Fruit fly (Drosophila melanogaster) whole organism, embryonic: ENCODE measurements around the gene CG3764.

ENCODE experiments used
- Antp ChIP-seq: fragments of 200-800 bp; sonication (Bioruptor generic); optimal IDR thresholded peaks from 3 replicates; lab custom pipeline; 2016; ENCODE audit warnings: missing biosample characterization, missing genetic modification characterization
- Asciz ChIP-seq: fragments of 200-800 bp; sonication (Bioruptor generic); optimal IDR thresholded peaks from 2 replicates; lab custom pipeline; 2017; ENCODE audit warnings: missing biosample characterization, mild to moderate bottlenecking, missing genetic modification characterization, missing genetic modification reagents
- C15 ChIP-seq: fragments of 200-800 bp; sonication (Bioruptor generic); IDR thresholded peaks from 3 replicates; pipeline ENCODE4 v1.3.6; 2022; ENCODE audit warnings: missing biosample characterization, missing genetic modification characterization
- CG10543 ChIP-seq: fragments of 200-800 bp; sonication (Bioruptor generic); optimal IDR thresholded peaks from 3 replicates; lab custom pipeline; 2017; ENCODE audit warnings: missing biosample characterization, mild to moderate bottlenecking, missing genetic modification characterization, moderate library complexity
- CG11560 ChIP-seq: fragments of 200-800 bp; sonication (Bioruptor generic); IDR thresholded peaks from 3 replicates; pipeline ENCODE4 v1.3.6; 2022; ENCODE audit warnings: missing biosample characterization, missing genetic modification characterization
- CG12155 ChIP-seq: fragments of 200-800 bp; sonication (Bioruptor generic); optimal IDR thresholded peaks from 3 replicates; lab custom pipeline; 2016; ENCODE audit warnings: missing biosample characterization, missing genetic modification characterization
- CG13123 ChIP-seq: fragments of 200-800 bp; sonication (Bioruptor generic); optimal IDR thresholded peaks from 2 replicates; lab custom pipeline; 2016; ENCODE audit warnings: missing biosample characterization, missing genetic modification characterization
- CG1602 ChIP-seq: fragments of 200-800 bp; sonication (Bioruptor generic); optimal IDR thresholded peaks from 3 replicates; lab custom pipeline; 2016; ENCODE audit warnings: missing biosample characterization, missing genetic modification characterization
- CG1647 ChIP-seq: fragments of 200-800 bp; sonication (Bioruptor generic); optimal IDR thresholded peaks from 3 replicates; lab custom pipeline; 2016; ENCODE audit warnings: missing biosample characterization, missing genetic modification characterization
- CG17186 ChIP-seq: fragments of 200-800 bp; sonication (Bioruptor generic); optimal IDR thresholded peaks from 3 replicates; lab custom pipeline; 2017; ENCODE audit warnings: missing biosample characterization, missing genetic modification reagents, missing genetic modification characterization
- CG18599 ChIP-seq: fragments of 200-800 bp; sonication (Bioruptor generic); optimal IDR thresholded peaks from 3 replicates; lab custom pipeline; 2017; ENCODE audit warnings: missing biosample characterization, missing genetic modification characterization, mild to moderate bottlenecking, moderate library complexity, missing genetic modification reagents
- CG30020 ChIP-seq: fragments of 200-800 bp; optimal IDR thresholded peaks from 2 replicates; lab custom pipeline; 2019; ENCODE audit warnings: missing biosample characterization, mild to moderate bottlenecking, missing genetic modification characterization, moderate library complexity
- CG31388 ChIP-seq: fragments of 200-800 bp; sonication (Bioruptor generic); optimal IDR thresholded peaks from 2 replicates; lab custom pipeline; 2016; ENCODE audit warnings: missing biosample characterization, missing genetic modification characterization
- CG42726 ChIP-seq: fragments of 200-800 bp; sonication (Bioruptor generic); IDR thresholded peaks from 2 replicates; pipeline ENCODE4 v1.3.6; 2022; ENCODE audit warnings: missing biosample characterization, missing genetic modification characterization; ENCODE audit not compliant: partially characterized antibody
- CG4282 ChIP-seq: fragments of 200-800 bp; sonication (Bioruptor generic); optimal IDR thresholded peaks from 2 replicates; lab custom pipeline; 2016; ENCODE audit warnings: missing biosample characterization, missing genetic modification characterization
- CG4820 ChIP-seq: fragments of 200-800 bp; sonication (Bioruptor generic); optimal IDR thresholded peaks from 3 replicates; lab custom pipeline; 2016; ENCODE audit warnings: missing biosample characterization, missing genetic modification characterization
- CG5180 ChIP-seq: fragments of 200-800 bp; sonication (Bioruptor generic); optimal IDR thresholded peaks from 3 replicates; lab custom pipeline; 2017; ENCODE audit warnings: missing biosample characterization, missing genetic modification characterization, mild to moderate bottlenecking, moderate library complexity, missing genetic modification reagents
- CG5953 ChIP-seq: fragments of 200-800 bp; sonication (Bioruptor generic); IDR thresholded peaks from 2 replicates; pipeline ENCODE4 v1.3.6; 2022; ENCODE audit warnings: missing biosample characterization, missing genetic modification characterization
- CG7271 ChIP-seq: fragments of 200-800 bp; sonication (Bioruptor generic); optimal IDR thresholded peaks from 2 replicates; lab custom pipeline; 2018; ENCODE audit warnings: missing biosample characterization, mild to moderate bottlenecking, missing genetic modification characterization, moderate library complexity
- CG9817 ChIP-seq: fragments of 200-800 bp; sonication (Bioruptor generic); optimal IDR thresholded peaks from 2 replicates; lab custom pipeline; 2018; ENCODE audit warnings: missing biosample characterization, mild to moderate bottlenecking, missing genetic modification characterization, moderate library complexity
- CTCF ChIP-seq: fragments of 200-800 bp; sonication (Bioruptor generic); optimal IDR thresholded peaks from 2 replicates; lab custom pipeline; 2017; ENCODE audit warnings: missing biosample characterization, mild to moderate bottlenecking, missing genetic modification characterization, moderate library complexity
- CoRest ChIP-seq: fragments of 200-800 bp; sonication (Bioruptor generic); optimal IDR thresholded peaks from 3 replicates; lab custom pipeline; 2018; ENCODE audit warnings: missing biosample characterization, mild to moderate bottlenecking, missing genetic modification characterization, moderate library complexity
- Deaf1 ChIP-seq: fragments of 200-800 bp; optimal IDR thresholded peaks from 3 replicates; lab custom pipeline; 2019; ENCODE audit warnings: missing biosample characterization, mild to moderate bottlenecking, missing genetic modification characterization, moderate library complexity
- Dfd ChIP-seq, 2 experiments: fragments of >200 bp; optimal IDR thresholded peaks; 2 replicates each; lab custom pipeline; 2017; ENCODE audit warnings: missing biosample characterization in 2 of 2, missing genetic modification characterization in 2 of 2
- H2.0 ChIP-seq: fragments of 200-800 bp; sonication (Bioruptor generic); IDR thresholded peaks from 2 replicates; pipeline ENCODE4 v1.3.6; 2022; ENCODE audit warnings: missing biosample characterization, missing genetic modification characterization
- HLH4C ChIP-seq: fragments of 200-800 bp; sonication (Bioruptor generic); IDR thresholded peaks from 3 replicates; pipeline ENCODE4 v1.3.6; 2022; ENCODE audit warnings: missing biosample characterization, missing genetic modification characterization; ENCODE audit not compliant: partially characterized antibody
- HLHmδ ChIP-seq: fragments of 200-800 bp; sonication (Bioruptor generic); optimal IDR thresholded peaks from 2 replicates; lab custom pipeline; 2018; ENCODE audit warnings: missing biosample characterization, mild to moderate bottlenecking, missing genetic modification characterization, moderate library complexity
- Hand ChIP-seq: fragments of 200-800 bp; sonication (Bioruptor generic); optimal IDR thresholded peaks from 2 replicates; lab custom pipeline; 2017; ENCODE audit warnings: mild to moderate bottlenecking, missing biosample characterization, missing genetic modification reagents, missing genetic modification characterization
- Hmr ChIP-seq: fragments of 200-800 bp; sonication (Bioruptor generic); optimal IDR thresholded peaks from 3 replicates; lab custom pipeline; 2017; ENCODE audit warnings: mild to moderate bottlenecking, missing biosample characterization, missing genetic modification reagents, missing genetic modification characterization
- Hr39 ChIP-seq: fragments of >200 bp; optimal IDR thresholded peaks from 2 replicates; lab custom pipeline; 2017
- Nf-YA ChIP-seq: fragments of 200-800 bp; sonication (Bioruptor generic); IDR thresholded peaks from 2 replicates; pipeline ENCODE4 v1.3.6; 2022; ENCODE audit warnings: missing biosample characterization, missing genetic modification characterization
- Oaz ChIP-seq: fragments of 200-800 bp; sonication (Bioruptor generic); IDR thresholded peaks from 2 replicates; pipeline ENCODE4 v1.3.6; 2022; ENCODE audit warnings: missing biosample characterization, missing genetic modification characterization
- Opbp ChIP-seq: fragments of 200-800 bp; sonication (Bioruptor generic); IDR thresholded peaks from 3 replicates; pipeline ENCODE4 v1.3.6; 2022; ENCODE audit warnings: missing biosample characterization, missing genetic modification characterization; ENCODE audit not compliant: partially characterized antibody
- Sin3A ChIP-seq: fragments of >200 bp; optimal IDR thresholded peaks from 2 replicates; lab custom pipeline; 2018
- Xbp1 ChIP-seq: fragments of 200-800 bp; sonication (Bioruptor generic); optimal IDR thresholded peaks from 3 replicates; lab custom pipeline; 2016; ENCODE audit warnings: missing biosample characterization, mild to moderate bottlenecking, missing genetic modification characterization
- Xrp1 ChIP-seq: fragments of 200-800 bp; sonication (Bioruptor generic); IDR thresholded peaks from 2 replicates; pipeline ENCODE4 v1.3.6; 2022; ENCODE audit warnings: missing biosample characterization, missing genetic modification characterization
- ac ChIP-seq: fragments of 200-800 bp; sonication (Bioruptor generic); optimal IDR thresholded peaks from 3 replicates; lab custom pipeline; 2017; ENCODE audit warnings: missing biosample characterization, mild to moderate bottlenecking, missing genetic modification characterization
- br ChIP-seq: fragments of >200 bp; optimal IDR thresholded peaks from 2 replicates; lab custom pipeline; 2017
- bsh ChIP-seq, 2 experiments: fragments of 200-800 bp; sonication (Bioruptor generic); optimal IDR thresholded peaks; 2 replicates each; lab custom pipeline; 2017 to 2018; ENCODE audit warnings: mild to moderate bottlenecking in 2 of 2, missing biosample characterization in 2 of 2, missing genetic modification characterization in 2 of 2, moderate library complexity in 1 of 2
- caup ChIP-seq: fragments of 200-800 bp; sonication (Bioruptor generic); optimal IDR thresholded peaks from 3 replicates; lab custom pipeline; 2017; ENCODE audit warnings: missing biosample characterization, mild to moderate bottlenecking, missing genetic modification characterization, moderate library complexity; ENCODE audit not compliant: severe bottlenecking
- corto ChIP-seq: fragments of 200-800 bp; sonication (Bioruptor generic); optimal IDR thresholded peaks from 2 replicates; lab custom pipeline; 2016; ENCODE audit warnings: missing biosample characterization, mild to moderate bottlenecking, missing genetic modification characterization, moderate library complexity
- exex ChIP-seq: fragments of 200-800 bp; sonication (Bioruptor generic); optimal IDR thresholded peaks from 4 replicates; lab custom pipeline; 2018; ENCODE audit warnings: missing biosample characterization, mild to moderate bottlenecking, missing genetic modification characterization, moderate library complexity
- fd3F ChIP-seq: fragments of 200-800 bp; sonication (Bioruptor generic); optimal IDR thresholded peaks from 2 replicates; lab custom pipeline; 2018; ENCODE audit warnings: missing biosample characterization, mild to moderate bottlenecking, missing genetic modification characterization, moderate library complexity
- ftz-f1 ChIP-seq: fragments of 200-800 bp; sonication (Bioruptor generic); optimal IDR thresholded peaks from 2 replicates; lab custom pipeline; 2016; ENCODE audit warnings: missing biosample characterization, missing genetic modification characterization
- gce ChIP-seq: fragments of 200-800 bp; sonication (Bioruptor generic); IDR thresholded peaks from 3 replicates; pipeline ENCODE4 v1.3.6; 2022; ENCODE audit warnings: missing biosample characterization, missing genetic modification characterization
- ham ChIP-seq: fragments of 200-800 bp; sonication (Bioruptor generic); IDR thresholded peaks from 2 replicates; pipeline ENCODE4 v1.3.6; 2022; ENCODE audit warnings: missing biosample characterization, missing genetic modification characterization
- her ChIP-seq: fragments of 200-800 bp; sonication (Bioruptor generic); optimal IDR thresholded peaks from 2 replicates; lab custom pipeline; 2016; ENCODE audit warnings: missing biosample characterization, missing genetic modification characterization
- inv ChIP-seq: fragments of 200-800 bp; sonication (Bioruptor generic); IDR thresholded peaks from 2 replicates; pipeline ENCODE4 v1.3.6; 2022; ENCODE audit warnings: missing biosample characterization, missing genetic modification characterization; ENCODE audit not compliant: partially characterized antibody
- kni ChIP-seq: fragments of 200-800 bp; sonication (Bioruptor generic); optimal IDR thresholded peaks from 3 replicates; lab custom pipeline; 2017; ENCODE audit warnings: mild to moderate bottlenecking, missing biosample characterization, missing genetic modification reagents, missing genetic modification characterization
- p53 ChIP-seq: fragments of 200-800 bp; sonication (Bioruptor generic); optimal IDR thresholded peaks from 2 replicates; lab custom pipeline; 2016; ENCODE audit warnings: missing biosample characterization, missing genetic modification characterization
- sens ChIP-seq: fragments of 200-800 bp; sonication (Bioruptor generic); peaks from one replicate; lab custom pipeline; 2016; ENCODE audit warnings: missing biosample characterization, missing genetic modification characterization
- yki ChIP-seq: fragments of >200 bp; optimal IDR thresholded peaks from 3 replicates; lab custom pipeline; 2018
- zfh2 ChIP-seq: fragments of 200-800 bp; sonication (Bioruptor generic); optimal IDR thresholded peaks from 2 replicates; lab custom pipeline; 2016; ENCODE audit warnings: missing biosample characterization, missing genetic modification characterization

The CG3764 gene

DNA sequence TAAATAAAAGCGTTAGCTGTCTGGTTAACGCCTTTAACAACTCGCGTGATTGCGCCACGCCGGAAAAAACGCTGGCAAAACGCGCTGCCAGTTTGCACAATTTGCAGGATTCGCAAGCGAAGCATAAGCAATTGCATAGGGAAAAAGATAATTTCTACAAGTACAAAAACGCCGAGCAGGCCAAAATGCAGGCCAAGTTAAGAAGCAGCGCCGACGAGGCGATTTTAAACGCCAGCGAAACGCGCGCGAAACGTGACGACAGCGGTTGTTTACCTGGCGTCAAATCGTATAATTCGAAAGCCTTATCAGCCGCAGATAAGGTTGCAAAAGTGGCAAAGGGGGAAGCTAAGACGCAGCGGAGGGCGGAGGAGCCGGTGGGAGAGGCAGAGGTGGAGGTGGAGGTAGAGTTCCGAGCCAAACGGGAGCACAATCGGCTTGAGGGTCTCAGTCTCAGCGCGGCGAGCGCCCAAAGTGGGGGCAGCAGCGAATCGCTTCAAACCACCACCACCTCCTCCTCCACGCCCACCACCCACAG lies 31.2 kb downstream of the CG3764 start (continued):
- TF ChIP-seq ac (GFP tag; lab: Kevin White, UChicago) (no peak), Hmr (GFP tag; lab: Kevin White, UChicago) (peak; percentile 34), ftz-f1 (GFP tag; lab: Kevin White, UChicago) (peak; percentile 3), Antp (GFP tag; lab: Kevin White, UChicago) (no peak), Xrp1 (no peak), sens (GFP tag; lab: Kevin White, UChicago) (no peak), CG13123 (no peak), CG5953 (GFP tag; lab: Robert Waterston, UW) (no peak), gce (GFP tag; lab: Robert Waterston, UW) (no peak), CG17186 (no peak), CG4820 (GFP tag; lab: Kevin White, UChicago) (no peak), corto (GFP tag; lab: Kevin White, UChicago) (no peak), Oaz (GFP tag; lab: Robert Waterston, UW) (no peak), Hand (GFP tag; lab: Kevin White, UChicago) (no peak), Asciz (no peak), Dfd (GFP tag; optimal IDR thresholded peaks at IDR 0.05; lab: Kevin White, UChicago) (no peak), p53 (GFP tag; lab: Kevin White, UChicago) (no peak), CG5180 (GFP tag; lab: Kevin White, UChicago) (no peak), ham (GFP tag; lab: Robert Waterston, UW) (no peak), CoRest (tag; lab: Kevin White, UChicago) (no peak), fd3F (no peak), CG30020 (tag; lab: Kevin White, UChicago) (no peak), bsh (GFP tag; optimal IDR thresholded peaks at IDR 0.05; lab: Kevin White, UChicago) (no peak), exex (peak; percentile 53), CG10543 (GFP tag; lab: Kevin White, UChicago) (peak; percentile 65), HLHmδ (no peak), CG1602 (GFP tag; lab: Kevin White, UChicago) (no peak), CTCF (GFP tag; lab: Kevin White, UChicago) (no peak), kni (GFP tag; lab: Kevin White, UChicago) (no peak), CG9817 (no peak), CG4282 (GFP tag; lab: Kevin White, UChicago) (no peak), CG31388 (no peak), CG11560 (tag; lab: Robert Waterston, UW) (no peak), br (lab: Kevin White, UChicago) (no peak), CG12155 (no peak), caup (GFP tag; lab: Kevin White, UChicago) (peak; percentile 28), Opbp (0 out of 3 replicates have a peak, but pooled peaks have one; percentile 21), C15 (no peak), Xbp1 (GFP tag; lab: Kevin White, UChicago) (no peak), inv (no peak), Nf-YA (no peak), Sin3A (lab: Kevin White, UChicago) (no peak), CG7271 (tag; lab: Kevin White, UChicago) (no peak), CG1647 (no peak), H2.0 (GFP tag; lab: Robert Waterston, UW) (no peak), HLH4C (no peak), her (no peak), Hr39 (lab: Kevin White, UChicago) (no peak), Deaf1 (tag; lab: Kevin White, UChicago) (peak; percentile 39), CG18599 (GFP tag; lab: Kevin White, UChicago) (peak; percentile 68), zfh2 (GFP tag; lab: Kevin White, UChicago) (no peak), CG42726 (GFP tag; lab: Robert Waterston, UW) (no peak), yki (lab: Kevin White, UChicago) (no peak)
